Worm (Caenorhabditis elegans) whole organism, L4/young adult: Measurements from ENCODE around the gene srw-97.

ENCODE experiments used
- W03F9.2 ChIP-seq: fragments of 150-350 bp; optimal IDR thresholded peaks from 2 replicates; lab custom pipeline; 2014; ENCODE audit warnings: missing biosample characterization, missing genetic modification characterization
- dao-5 ChIP-seq: sonication (generic microtip); optimal IDR thresholded peaks from 2 replicates; lab custom pipeline; 2016; ENCODE audit warnings: missing genotype, missing genetic modification characterization, moderate library complexity, missing compliant biosample characterization
- him-1 ChIP-seq: sonication (generic microtip); optimal IDR thresholded peaks from 2 replicates; lab custom pipeline; 2016; ENCODE audit warnings: missing genotype, missing genetic modification reagents, missing genetic modification characterization, missing compliant biosample characterization

- no peak for TF ChIP-seq him-1
- no peak for TF ChIP-seq W03F9.2 (tag; lab: Kevin White, UChicago)
- no peak for TF ChIP-seq dao-5
Measured at ce11 chrII:1676088-1676487, 7.3 kb upstream of the srw-97 start, which contains the start of gene fbxb-17.
